Worm (Caenorhabditis elegans) whole organism, L4 larva: Measurements from ENCODE around the gene col-153.

Source experiments
- F10B5.3 ChIP-seq: sonication (generic microtip); optimal IDR thresholded peaks from 2 replicates; lab custom pipeline; 2016; ENCODE audit warnings: mild to moderate bottlenecking, missing genetic modification characterization, missing compliant biosample characterization
- F44E2.7 ChIP-seq: fragments of 200-800 bp; sonication (Bioruptor generic); IDR thresholded peaks from 2 replicates; pipeline ENCODE4 v2.1.2; 2022; ENCODE audit warnings: missing genetic modification characterization, missing compliant biosample characterization
- T20F7.1 ChIP-seq: fragments of 200-800 bp; sonication (Bioruptor generic); optimal IDR thresholded peaks from 2 replicates; lab custom pipeline; 2018; ENCODE audit warnings: mild to moderate bottlenecking, missing genetic modification characterization, missing compliant biosample characterization
- Y75B8A.6 ChIP-seq: fragments of 200-800 bp; sonication (Bioruptor generic); IDR thresholded peaks from 2 replicates; pipeline ENCODE4 v1.3.6; 2022; ENCODE audit warnings: missing genetic modification reagents, missing genetic modification characterization, missing compliant biosample characterization
- ZK337.2 ChIP-seq: fragments of 200-800 bp; sonication (Bioruptor generic); IDR thresholded peaks from 2 replicates; pipeline ENCODE4 v1.3.6; 2022; ENCODE audit warnings: missing genetic modification reagents, missing genetic modification characterization, missing compliant biosample characterization
- aha-1 ChIP-seq: fragments of 150-350 bp; peaks from one replicate; lab custom pipeline; 2014; ENCODE audit warnings: missing biosample characterization, missing genetic modification characterization
- ceh-20 ChIP-seq: fragments of 200-800 bp; sonication (Bioruptor generic); IDR thresholded peaks from 2 replicates; pipeline ENCODE4 v1.3.6; 2022; ENCODE audit warnings: missing genetic modification reagents, missing genetic modification characterization, missing compliant biosample characterization
- ces-1 ChIP-seq: fragments of 150-350 bp; sonication (generic microtip); optimal IDR thresholded peaks from 4 replicates; lab custom pipeline; 2014; ENCODE audit warnings: missing biosample characterization, missing genetic modification reagents, missing genetic modification characterization
- cey-2 ChIP-seq: sonication (generic microtip); optimal IDR thresholded peaks from 3 replicates; lab custom pipeline; 2017; ENCODE audit warnings: missing genetic modification characterization, mild to moderate bottlenecking, missing compliant biosample characterization, antibody characterized with exemption, borderline replicate concordance; ENCODE audit not compliant: insufficient read depth
- ctbp-1 ChIP-seq: fragments of 200-800 bp; sonication (Bioruptor generic); IDR thresholded peaks from 2 replicates; pipeline ENCODE4 v1.3.6; 2022; ENCODE audit warnings: missing genetic modification reagents, missing genetic modification characterization, missing compliant biosample characterization
- daf-16 ChIP-seq, 3 experiments: sonication (generic microtip); optimal IDR thresholded peaks; 2 replicates each; lab custom pipeline; 2016 to 2017; ENCODE audit warnings: missing genetic modification characterization in 3 of 3, missing genetic modification reagents in 3 of 3, mild to moderate bottlenecking in 2 of 3, missing compliant biosample characterization in 2 of 3, missing biosample characterization in 1 of 3, moderate library complexity in 1 of 3
- dmd-6 ChIP-seq: fragments of 200-800 bp; sonication (Bioruptor generic); IDR thresholded peaks from 2 replicates; pipeline ENCODE4 v1.3.6; 2022; ENCODE audit warnings: missing genetic modification reagents, missing genetic modification characterization, missing compliant biosample characterization
- dve-1 ChIP-seq: sonication (generic microtip); optimal IDR thresholded peaks from 2 replicates; lab custom pipeline; 2017; ENCODE audit warnings: antibody characterized with exemption, mild to moderate bottlenecking, missing genetic modification characterization, missing compliant biosample characterization; ENCODE audit not compliant: insufficient read depth
- fkh-10 ChIP-seq: fragments of 150-350 bp; optimal IDR thresholded peaks from 2 replicates; lab custom pipeline; 2014; ENCODE audit warnings: missing biosample characterization, missing genetic modification reagents, missing genetic modification characterization
- hif-1 ChIP-seq, 2 experiments: sonication (generic microtip); optimal IDR thresholded peaks; 2 replicates each; lab custom pipeline; 2016 to 2017; ENCODE audit warnings: missing compliant biosample characterization in 2 of 2, missing genetic modification characterization in 2 of 2, missing genetic modification reagents in 2 of 2, missing genotype in 2 of 2, mild to moderate bottlenecking in 1 of 2
- hlh-11 ChIP-seq: fragments of 200-800 bp; sonication (Bioruptor generic); optimal IDR thresholded peaks from 2 replicates; lab custom pipeline; 2018; ENCODE audit warnings: mild to moderate bottlenecking, missing genetic modification characterization, missing compliant biosample characterization
- hlh-30 ChIP-seq: sonication (generic microtip); optimal IDR thresholded peaks from 2 replicates; lab custom pipeline; 2017; ENCODE audit warnings: antibody characterized with exemption, mild to moderate bottlenecking, missing genetic modification characterization, missing compliant biosample characterization; ENCODE audit not compliant: insufficient read depth
- lin-1 ChIP-seq: fragments of 200-800 bp; sonication (Bioruptor generic); IDR thresholded peaks from 2 replicates; pipeline ENCODE4 v1.3.6; 2022; ENCODE audit warnings: missing genetic modification reagents, missing genetic modification characterization, missing compliant biosample characterization
- lin-29 ChIP-seq: fragments of 200-800 bp; sonication (Bioruptor generic); IDR thresholded peaks from 2 replicates; pipeline ENCODE4 v1.3.6; 2022; ENCODE audit warnings: missing genetic modification reagents, missing genetic modification characterization, missing compliant biosample characterization
- lin-38 ChIP-seq: fragments of 200-800 bp; sonication (Bioruptor generic); IDR thresholded peaks from 2 replicates; pipeline ENCODE4 v1.3.6; 2022; ENCODE audit warnings: missing genetic modification reagents, missing genetic modification characterization, missing compliant biosample characterization
- lsy-2 ChIP-seq, 2 experiments: fragments of 150-350 bp in 1 of 2; sonication (generic microtip) in 1 of 2; optimal IDR thresholded peaks; 2 replicates each; lab custom pipeline; 2014 to 2017; ENCODE audit warnings: missing biosample characterization in 2 of 2, missing genetic modification characterization in 2 of 2
- mdl-1 ChIP-seq, 2 experiments: fragments of 150-350 bp in 1 of 2; sonication (generic microtip) in 1 of 2; optimal IDR thresholded peaks; 2 replicates each; lab custom pipeline; 2014 to 2017; ENCODE audit warnings: missing biosample characterization in 2 of 2, missing genetic modification characterization in 2 of 2
- mdt-29 ChIP-seq: fragments of 200-800 bp; sonication (Bioruptor generic); IDR thresholded peaks from 2 replicates; pipeline ENCODE4 v1.3.6; 2022; ENCODE audit warnings: missing genetic modification reagents, missing genetic modification characterization, missing compliant biosample characterization
- mxl-2 ChIP-seq: fragments of 200-800 bp; sonication (Bioruptor generic); conservative IDR thresholded peaks from 2 replicates; pipeline ENCODE4 v1.3.6; 2022; ENCODE audit warnings: missing genetic modification reagents, missing genetic modification characterization, missing compliant biosample characterization
- mxl-3 ChIP-seq: fragments of 200-800 bp; sonication (Bioruptor generic); optimal IDR thresholded peaks from 2 replicates; lab custom pipeline; 2018; ENCODE audit warnings: mild to moderate bottlenecking, missing genetic modification characterization, missing compliant biosample characterization
- nhr-10 ChIP-seq: fragments of 150-350 bp; optimal IDR thresholded peaks from 2 replicates; lab custom pipeline; 2014; ENCODE audit warnings: missing biosample characterization, missing genetic modification characterization
- nhr-111 ChIP-seq: fragments of 200-800 bp; sonication (Bioruptor generic); optimal IDR thresholded peaks from 2 replicates; lab custom pipeline; 2018; ENCODE audit warnings: mild to moderate bottlenecking, missing genetic modification characterization, missing compliant biosample characterization
- nhr-237 ChIP-seq: sonication (generic microtip); optimal IDR thresholded peaks from 2 replicates; lab custom pipeline; 2017; ENCODE audit warnings: missing biosample characterization, missing genetic modification characterization
- nhr-48 ChIP-seq: sonication (generic microtip); optimal IDR thresholded peaks from 2 replicates; lab custom pipeline; 2016; ENCODE audit warnings: mild to moderate bottlenecking, missing genetic modification characterization, missing compliant biosample characterization
- nhr-6 ChIP-seq: fragments of 150-350 bp; optimal IDR thresholded peaks from 2 replicates; lab custom pipeline; 2014; ENCODE audit warnings: missing biosample characterization, missing genetic modification characterization
- php-3 ChIP-seq: fragments of 200-800 bp; sonication (Bioruptor generic); IDR thresholded peaks from 2 replicates; pipeline ENCODE4 v1.3.6; 2022; ENCODE audit warnings: missing genetic modification reagents, missing genetic modification characterization, missing compliant biosample characterization
- pqm-1 ChIP-seq: sonication (generic microtip); optimal IDR thresholded peaks from 2 replicates; lab custom pipeline; 2017; ENCODE audit warnings: missing biosample characterization, missing genetic modification characterization
- saeg-2 ChIP-seq: fragments of 200-800 bp; sonication (Bioruptor generic); IDR thresholded peaks from 2 replicates; pipeline ENCODE4 v1.3.6; 2022; ENCODE audit warnings: missing genetic modification reagents, missing genetic modification characterization, missing compliant biosample characterization
- sdz-12 ChIP-seq: fragments of 200-800 bp; sonication (Bioruptor generic); optimal IDR thresholded peaks from 2 replicates; lab custom pipeline; 2018; ENCODE audit warnings: mild to moderate bottlenecking, missing genetic modification characterization, missing compliant biosample characterization
- set-16 ChIP-seq: fragments of 200-800 bp; sonication (Bioruptor generic); IDR thresholded peaks from 2 replicates; pipeline ENCODE4 v1.3.6; 2022; ENCODE audit warnings: missing genetic modification reagents, missing genetic modification characterization, missing compliant biosample characterization
- tag-97 ChIP-seq: fragments of 200-800 bp; sonication (Bioruptor generic); IDR thresholded peaks from 2 replicates; pipeline ENCODE4 v1.3.6; 2022; ENCODE audit warnings: missing genetic modification characterization, missing compliant biosample characterization
- tra-1 ChIP-seq: fragments of 200-800 bp; sonication (Bioruptor generic); IDR thresholded peaks from 2 replicates; pipeline ENCODE4 v1.3.6; 2022; ENCODE audit warnings: missing genetic modification reagents, missing genetic modification characterization, missing compliant biosample characterization
- unc-62 ChIP-seq, 3 experiments: fragments of 150-350 bp in 1 of 3; sonication (generic microtip); optimal IDR thresholded peaks in 2 of 3; peaks in 1 of 3; 1 replicate in 1 of 3; 2 replicates in 2 of 3; lab custom pipeline; 2014 to 2017; ENCODE audit warnings: missing biosample characterization in 3 of 3, missing genetic modification characterization in 3 of 3, missing genetic modification reagents in 3 of 3, missing genotype in 1 of 3
- zfp-2 ChIP-seq: sonication (generic microtip); optimal IDR thresholded peaks from 2 replicates; lab custom pipeline; 2016; ENCODE audit warnings: mild to moderate bottlenecking, missing genetic modification characterization, missing compliant biosample characterization
- zip-2 ChIP-seq: fragments of 150-350 bp; optimal IDR thresholded peaks from 2 replicates; lab custom pipeline; 2014; ENCODE audit warnings: missing biosample characterization, missing genetic modification characterization
- ztf-7 ChIP-seq: fragments of 150-350 bp; optimal IDR thresholded peaks from 2 replicates; lab custom pipeline; 2014; ENCODE audit warnings: missing biosample characterization, missing genetic modification characterization

Gene col-153

DNA sequence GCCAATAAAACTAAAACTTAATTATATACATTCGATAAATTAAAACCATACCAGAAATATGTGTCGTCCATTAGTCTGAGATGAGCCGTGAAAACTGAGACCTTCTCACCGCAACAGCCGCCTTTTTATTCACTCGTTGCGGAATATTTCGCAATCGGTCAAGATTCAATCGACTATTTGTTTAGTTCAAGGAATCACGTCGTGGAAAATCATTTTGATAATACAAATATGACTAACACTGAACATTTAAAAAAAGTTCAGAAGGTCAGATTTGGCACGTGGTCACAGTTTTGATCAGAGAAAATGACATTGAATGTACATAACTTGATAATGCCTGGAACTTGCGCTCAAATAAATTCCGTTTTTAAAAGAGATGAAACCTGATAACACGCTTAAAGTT lies 10.9 kb upstream of the col-153 start, which contains the start of gene F17C11.11:
F17C11.11 (minus strand) TSS at position 79 of the 400 bp plus-strand sequence.
- TF ChIP-seq nhr-237 (tag; lab: Kevin White, UChicago) (no peak), zip-2 (peak; percentile 96), aha-1 (tag; lab: Kevin White, UChicago) (peak; percentile 83), php-3 (GFP tag; lab: Robert Waterston, UW) (no peak), dve-1 (peak; percentile 88), daf-16 (GFP tag; optimal IDR thresholded peaks at IDR 0.05; lab: Kevin White, UChicago) (no peak), daf-16 (tag; optimal IDR thresholded peaks at IDR 0.05; lab: Kevin White, UChicago) (peak; percentile 77), mdl-1 (tag; optimal IDR thresholded peaks at IDR 0.05; lab: Kevin White, UChicago) (peak in 1 of 2 experiments; percentile 44), nhr-48 (tag; lab: Kevin White, UChicago) (peak; percentile 24), hlh-11 (tag; lab: Kevin White, UChicago) (peak; percentile 63), hif-1 (tag; optimal IDR thresholded peaks at IDR 0.05; lab: Kevin White, UChicago) (peak in 1 of 2 experiments; percentile 6), nhr-6 (tag; lab: Kevin White, UChicago) (peak; percentile 36), nhr-10 (no peak), mxl-3 (GFP tag; lab: Kevin White, UChicago) (peak; percentile 35), tra-1 (GFP tag; lab: Robert Waterston, UW) (0 out of 2 replicates have a peak, but pooled peaks have one; percentile 9), ces-1 (GFP tag; lab: Kevin White, UChicago) (no peak), ztf-7 (tag; lab: Kevin White, UChicago) (peak; percentile 76), hlh-30 (tag; lab: Kevin White, UChicago) (peak; percentile 75), cey-2 (peak; percentile 43), dmd-6 (GFP tag; lab: Robert Waterston, UW) (peak; percentile 77)
- TF ChIP-seq, all 104 proteins: peak for 15

DNA sequence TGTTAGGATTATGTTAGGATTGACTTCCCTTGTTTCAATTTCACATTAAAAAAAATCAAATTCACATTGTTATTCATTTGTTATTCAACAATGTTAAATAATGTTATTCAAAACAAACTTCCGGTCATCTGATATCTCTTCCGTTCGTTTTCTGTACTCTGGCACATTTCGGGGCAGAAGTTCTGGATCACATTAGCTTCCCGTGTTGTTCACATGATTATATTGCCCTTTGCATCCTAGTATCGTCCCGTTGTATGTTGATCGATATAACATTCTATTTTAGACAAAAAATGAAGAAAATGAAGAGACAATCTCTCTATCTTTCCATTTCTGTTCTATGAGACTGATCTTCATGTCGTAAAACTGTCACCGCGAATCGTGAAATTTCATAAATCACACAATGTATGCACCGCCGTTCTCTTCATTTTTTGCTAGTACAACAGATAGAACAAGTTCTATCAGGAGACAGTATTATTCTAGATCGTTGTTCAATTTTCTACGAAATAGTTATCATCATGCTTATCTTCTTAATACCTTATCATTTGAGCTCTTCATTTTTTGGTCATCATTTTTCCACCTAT lies 9.5 kb upstream of the col-153 start:
- TF ChIP-seq lin-38 (GFP tag; lab: Robert Waterston, UW) (no peak; the same call in 1 of the 2 replicates), F10B5.3 (tag; lab: Kevin White, UChicago) (no peak), php-3 (GFP tag; lab: Robert Waterston, UW) (peak; percentile 84), ctbp-1 (GFP tag; lab: Robert Waterston, UW) (no peak), lin-29 (GFP tag; lab: Robert Waterston, UW) (no peak), tag-97 (GFP tag; lab: Robert Waterston, UW) (no peak), T20F7.1 (GFP tag; lab: Kevin White, UChicago) (no peak), nhr-6 (tag; lab: Kevin White, UChicago) (no peak), nhr-111 (GFP tag; lab: Kevin White, UChicago) (no peak), hlh-30 (tag; lab: Kevin White, UChicago) (peak; percentile 80), fkh-10 (GFP tag; lab: Kevin White, UChicago) (no peak), aha-1 (tag; lab: Kevin White, UChicago) (peak; percentile 72), mxl-2 (GFP tag; lab: Robert Waterston, UW) (peak; percentile 96), sdz-12 (no peak), lin-1 (GFP tag; lab: Robert Waterston, UW) (no peak), unc-62 (GFP tag; optimal IDR thresholded peaks at IDR 0.05 in 1 of 2; lab: Kevin White, UChicago) (peak in 1 of 2 experiments; percentile 44), unc-62 (tag; optimal IDR thresholded peaks at IDR 0.05; lab: Kevin White, UChicago) (no peak), lsy-2 (tag; optimal IDR thresholded peaks at IDR 0.05; lab: Kevin White, UChicago) (no peak), zfp-2 (no peak), pqm-1 (tag; lab: Kevin White, UChicago) (no peak), set-16 (GFP tag; lab: Robert Waterston, UW) (no peak), F44E2.7 (GFP tag; lab: Robert Waterston, UW) (no peak), mdt-29 (GFP tag; lab: Robert Waterston, UW) (no peak), ceh-20 (GFP tag; lab: Robert Waterston, UW) (peak; percentile 32; the same call in 1 of the 2 replicates), ces-1 (GFP tag; lab: Kevin White, UChicago) (no peak), saeg-2 (no peak), dve-1 (peak; percentile 46), nhr-10 (no peak), Y75B8A.6 (GFP tag; lab: Robert Waterston, UW) (no peak), ZK337.2 (GFP tag; lab: Robert Waterston, UW) (no peak)
